Fruit fly (Drosophila melanogaster): ENCODE data around the gene wnd.

DNA sequence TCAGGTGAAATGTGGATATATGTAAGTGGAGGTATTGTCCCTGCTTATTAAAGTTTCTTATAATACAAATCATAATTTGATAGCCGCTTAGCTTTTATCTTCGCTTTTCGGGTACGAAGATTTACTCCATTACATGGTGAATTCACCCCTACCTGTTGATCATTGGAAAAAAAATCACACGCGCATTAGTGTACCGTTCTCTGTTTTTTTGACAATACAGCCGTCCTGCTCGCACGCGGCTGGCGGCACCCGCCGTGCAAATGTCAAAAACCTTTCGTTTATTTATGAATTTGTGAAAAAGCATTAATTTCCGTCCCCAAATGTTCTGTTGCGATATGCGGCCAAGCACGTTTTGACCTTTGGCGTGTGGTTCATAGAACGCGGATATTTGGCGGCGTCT, 3.7 kb downstream of the wnd start:
- no peak for TF ChIP-seq CG12768 (GFP tag; optimal IDR thresholded peaks at IDR 0.05)
- no peak for TF ChIP-seq kay (GFP tag; ENCODE audit: borderline replicate concordance)
- no peak for TF ChIP-seq Mnt (GFP tag; optimal IDR thresholded peaks at IDR 0.05)
- no peak for TF ChIP-seq toe (GFP tag; optimal IDR thresholded peaks at IDR 0.05)
- no peak for TF ChIP-seq bab1 (GFP tag; optimal IDR thresholded peaks at IDR 0.05)
- peak; percentile 77 for TF ChIP-seq pad (GFP tag; optimal IDR thresholded peaks at IDR 0.05)
- TF ChIP-seq ovo (GFP tag; optimal IDR thresholded peaks at IDR 0.05) = no peak
- no peak for TF ChIP-seq CG5204 (GFP tag; optimal IDR thresholded peaks at IDR 0.05)
- no peak for TF ChIP-seq CG11617 (GFP tag; optimal IDR thresholded peaks at IDR 0.05)
- TF ChIP-seq cnc (optimal IDR thresholded peaks at IDR 0.05) = no peak
- no peak for TF ChIP-seq CG14711 (tag; optimal IDR thresholded peaks at IDR 0.05)
- TF ChIP-seq CG7045 (GFP tag; optimal IDR thresholded peaks at IDR 0.05) = no peak
- no peak for TF ChIP-seq Crg-1 (GFP tag; optimal IDR thresholded peaks at IDR 0.05)
